Fruit fly (Drosophila melanogaster) whole organism, wandering third instar larva: ENCODE results near the gene CG8508.
A peak's percentile ranks its signal among the peaks of the same experiment; 100 is the strongest.

Experiments
- Abd-B ChIP-seq: fragments of >200 bp; optimal IDR thresholded peaks from 2 replicates; lab custom pipeline; 2017; ENCODE audit warnings: missing biosample characterization, missing genetic modification characterization
- CG32264 ChIP-seq: fragments of 200-800 bp; sonication (Bioruptor generic); optimal IDR thresholded peaks from 2 replicates; lab custom pipeline; 2016; ENCODE audit warnings: missing biosample characterization, missing genetic modification characterization
- CG9705 ChIP-seq: fragments of 200-800 bp; sonication (Bioruptor generic); optimal IDR thresholded peaks from 2 replicates; lab custom pipeline; 2018; ENCODE audit warnings: missing biosample characterization, mild to moderate bottlenecking, missing genetic modification characterization
- CrebA ChIP-seq: fragments of 200-800 bp; sonication (Bioruptor generic); optimal IDR thresholded peaks from 2 replicates; lab custom pipeline; 2016; ENCODE audit warnings: missing biosample characterization, mild to moderate bottlenecking, missing genetic modification characterization, borderline replicate concordance
- Dif ChIP-seq: fragments of 200-275, 200-300 bp; sonication (Bioruptor generic); optimal IDR thresholded peaks from 2 replicates; lab custom pipeline; 2018; ENCODE audit warnings: missing biosample characterization, missing genetic modification characterization; ENCODE audit not compliant: partially characterized antibody
- GATAd ChIP-seq: sonication (Bioruptor generic); optimal IDR thresholded peaks from 2 replicates; lab custom pipeline; 2016; ENCODE audit warnings: missing biosample characterization, missing genetic modification characterization
- HLH106 ChIP-seq: fragments of 200-800 bp; optimal IDR thresholded peaks from 3 replicates; lab custom pipeline; 2019; ENCODE audit warnings: missing biosample characterization, mild to moderate bottlenecking, missing genetic modification characterization, moderate library complexity
- Hnf4 ChIP-seq: fragments of 200-800 bp; sonication (Bioruptor generic); optimal IDR thresholded peaks from 2 replicates; lab custom pipeline; 2016; ENCODE audit warnings: missing biosample characterization, mild to moderate bottlenecking, missing genetic modification characterization
- Hr78 ChIP-seq: fragments of >200 bp; optimal IDR thresholded peaks from 2 replicates; lab custom pipeline; 2017; ENCODE audit warnings: missing biosample characterization, missing genetic modification characterization
- Jra ChIP-seq: sonication (Bioruptor generic); optimal IDR thresholded peaks from 2 replicates; lab custom pipeline; 2016; ENCODE audit warnings: missing biosample characterization, missing genetic modification characterization
- Mio ChIP-seq: sonication (Bioruptor generic); optimal IDR thresholded peaks from 2 replicates; lab custom pipeline; 2016; ENCODE audit warnings: missing biosample characterization, missing genetic modification characterization
- Myc ChIP-seq: fragments of >200 bp; optimal IDR thresholded peaks from 2 replicates; lab custom pipeline; 2017
- N ChIP-seq: fragments of >200 bp; optimal IDR thresholded peaks from 2 replicates; lab custom pipeline; 2018; ENCODE audit warnings: missing biosample characterization, missing external identifiers, missing genetic modification characterization
- OdsH ChIP-seq: fragments of 200-800 bp; sonication (Bioruptor generic); optimal IDR thresholded peaks from 2 replicates; lab custom pipeline; 2016; ENCODE audit warnings: missing biosample characterization, mild to moderate bottlenecking, missing genetic modification characterization
- Rel ChIP-seq, 2 experiments: fragments of 200-800 bp; sonication (Bioruptor generic) in 1 of 2; optimal IDR thresholded peaks; 2 replicates in 1 of 2; 3 replicates in 1 of 2; lab custom pipeline; 2016 to 2019; ENCODE audit warnings: mild to moderate bottlenecking in 2 of 2, missing biosample characterization in 2 of 2, missing genetic modification characterization in 2 of 2, moderate library complexity in 1 of 2
- Sp1 ChIP-seq: fragments of 200-800 bp; sonication (Bioruptor generic); optimal IDR thresholded peaks from 3 replicates; lab custom pipeline; 2019; ENCODE audit warnings: missing biosample characterization, mild to moderate bottlenecking, missing genetic modification characterization, moderate library complexity
- Vsx2 ChIP-seq: fragments of 200-300, 225-300 bp; sonication (Bioruptor generic); optimal IDR thresholded peaks from 2 replicates; lab custom pipeline; 2018; ENCODE audit warnings: missing biosample characterization, missing genetic modification characterization; ENCODE audit not compliant: partially characterized antibody
- br ChIP-seq: fragments of 200-800 bp; sonication (Bioruptor generic); optimal IDR thresholded peaks from 2 replicates; lab custom pipeline; 2016; ENCODE audit warnings: missing biosample characterization, missing genetic modification characterization
- brk ChIP-seq: fragments of 200-800 bp; sonication (Bioruptor generic); optimal IDR thresholded peaks from 2 replicates; lab custom pipeline; 2016; ENCODE audit warnings: missing biosample characterization, mild to moderate bottlenecking, missing genetic modification characterization
- dl ChIP-seq, 2 experiments: fragments of 175-275, 200-275 bp in 1 of 2; fragments of 200-275 bp in 1 of 2; sonication (Bioruptor generic); optimal IDR thresholded peaks; lab custom pipeline; 2018; ENCODE audit warnings: mild to moderate bottlenecking in 2 of 2, missing biosample characterization in 2 of 2, missing genetic modification characterization in 2 of 2, moderate library complexity in 2 of 2; ENCODE audit not compliant: partially characterized antibody in 2 of 2, insufficient read depth in 1 of 2
- ey ChIP-seq: fragments of 200-800 bp; sonication (Bioruptor generic); optimal IDR thresholded peaks from 2 replicates; lab custom pipeline; 2016; ENCODE audit warnings: missing biosample characterization, missing genetic modification characterization
- foxo ChIP-seq, 2 experiments: fragments of 200-800 bp; sonication (Bioruptor generic); optimal IDR thresholded peaks; 2 replicates in 1 of 2; 3 replicates in 1 of 2; lab custom pipeline; 2016 to 2017; ENCODE audit warnings: missing biosample characterization in 2 of 2, missing genetic modification characterization in 2 of 2
- fru ChIP-seq: fragments of 200-800 bp; sonication (Bioruptor generic); optimal IDR thresholded peaks from 3 replicates; lab custom pipeline; 2016; ENCODE audit warnings: missing biosample characterization, mild to moderate bottlenecking, missing genetic modification characterization
- h ChIP-seq: fragments of 200-800 bp; sonication (Bioruptor generic); optimal IDR thresholded peaks from 3 replicates; lab custom pipeline; 2016; ENCODE audit warnings: missing biosample characterization, mild to moderate bottlenecking, missing genetic modification characterization
- lola ChIP-seq: fragments of >200 bp; optimal IDR thresholded peaks from 2 replicates; lab custom pipeline; 2017; ENCODE audit warnings: missing biosample characterization, missing genetic modification characterization
- pan ChIP-seq: fragments of >200 bp; optimal IDR thresholded peaks from 2 replicates; lab custom pipeline; 2017
- psq ChIP-seq: fragments of 200-800 bp; sonication (Bioruptor generic); optimal IDR thresholded peaks from 3 replicates; lab custom pipeline; 2017; ENCODE audit warnings: missing biosample characterization, mild to moderate bottlenecking, missing genetic modification characterization, moderate library complexity
- rgr ChIP-seq: fragments of 200-800 bp; sonication (Bioruptor generic); optimal IDR thresholded peaks from 3 replicates; lab custom pipeline; 2016; ENCODE audit warnings: missing biosample characterization, mild to moderate bottlenecking, missing genetic modification characterization
- sage ChIP-seq: fragments of 200-800 bp; sonication (Bioruptor generic); optimal IDR thresholded peaks from 2 replicates; lab custom pipeline; 2016; ENCODE audit warnings: missing biosample characterization, mild to moderate bottlenecking, missing genetic modification characterization
- sv ChIP-seq: fragments of 200-800 bp; sonication (Bioruptor generic); optimal IDR thresholded peaks from 3 replicates; lab custom pipeline; 2016; ENCODE audit warnings: missing biosample characterization, missing genetic modification characterization
- tai ChIP-seq: sonication (Bioruptor generic); optimal IDR thresholded peaks from 2 replicates; lab custom pipeline; 2016; ENCODE audit warnings: missing biosample characterization, missing genetic modification characterization
- usp ChIP-seq: fragments of >200 bp; optimal IDR thresholded peaks from 2 replicates; lab custom pipeline; 2017; ENCODE audit warnings: missing biosample characterization, missing genetic modification characterization
- woc ChIP-seq: sonication (Bioruptor generic); optimal IDR thresholded peaks from 2 replicates; lab custom pipeline; 2016; ENCODE audit warnings: missing biosample characterization, mild to moderate bottlenecking, missing genetic modification characterization

The CG8508 gene

dm6 chr3R:13215100-13215499, 28.8 kb upstream of the CG8508 start:
- TF ChIP-seq Dif (GFP tag; lab: Kevin White, UChicago) (no peak), woc (no peak), Hnf4 (no peak), foxo (GFP tag; optimal IDR thresholded peaks at IDR 0.05; lab: Kevin White, UChicago) (peak in 1 of 2 experiments; percentile 13), ey (GFP tag; lab: Kevin White, UChicago) (no peak), Sp1 (GFP tag; lab: Kevin White, UChicago) (peak; percentile 30), CG32264 (GFP tag; lab: Kevin White, UChicago) (no peak), brk (GFP tag; lab: Kevin White, UChicago) (no peak), sv (GFP tag; lab: Kevin White, UChicago) (no peak), rgr (GFP tag; lab: Kevin White, UChicago) (no peak), usp (GFP tag; lab: Kevin White, UChicago) (no peak), CG9705 (GFP tag; lab: Kevin White, UChicago) (no peak), h (GFP tag; lab: Kevin White, UChicago) (peak; percentile 5), Hr78 (GFP tag; lab: Kevin White, UChicago) (no peak), Rel (GFP tag; optimal IDR thresholded peaks at IDR 0.05; lab: Kevin White, UChicago) (no peak), Rel (tag; optimal IDR thresholded peaks at IDR 0.05; lab: Kevin White, UChicago) (no peak), br (GFP tag; lab: Kevin White, UChicago) (no peak), HLH106 (tag; lab: Kevin White, UChicago) (peak; percentile 47), Mio (GFP tag; lab: Kevin White, UChicago) (no peak), OdsH (no peak)

DNA sequence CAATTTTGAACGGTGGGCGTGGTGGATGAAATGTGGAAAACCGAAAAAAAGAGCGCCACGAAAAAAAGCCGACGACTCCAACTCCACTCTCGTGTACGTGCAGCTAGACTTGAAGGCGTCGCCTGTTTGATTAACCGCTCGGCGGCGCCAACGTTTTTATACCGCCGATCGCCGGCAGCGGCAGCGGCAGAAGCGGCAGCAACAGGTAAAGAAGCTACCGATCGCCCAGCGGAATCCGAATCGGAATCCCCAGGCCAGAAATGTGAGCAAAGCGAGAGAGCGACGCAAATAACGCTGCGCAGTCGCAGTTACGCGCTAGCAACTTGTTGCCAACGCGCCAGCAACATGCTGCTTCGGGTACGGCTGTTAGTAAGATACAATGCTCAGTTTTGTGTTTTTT, 28.1 kb upstream of the CG8508 start, which contains the start of gene CG8483:
CG8483 (minus strand) TSS at position 119 of the 400 bp plus-strand sequence.
- TF ChIP-seq CrebA = no peak
- no peak for TF ChIP-seq CG9705 (GFP tag; lab: Kevin White, UChicago)
- no peak for TF ChIP-seq Abd-B (GFP tag; lab: Kevin White, UChicago)
- no peak for TF ChIP-seq Jra
- no peak for TF ChIP-seq lola (GFP tag; lab: Kevin White, UChicago)
- TF ChIP-seq Hnf4 = no peak
- TF ChIP-seq rgr (GFP tag; lab: Kevin White, UChicago) = no peak
- no peak for TF ChIP-seq GATAd
- TF ChIP-seq Mio (GFP tag; lab: Kevin White, UChicago) = no peak
- no peak for TF ChIP-seq fru (GFP tag; lab: Kevin White, UChicago)
- TF ChIP-seq Hr78 (GFP tag; lab: Kevin White, UChicago) = no peak
- no peak for TF ChIP-seq OdsH
- no peak for TF ChIP-seq CG32264 (GFP tag; lab: Kevin White, UChicago)
- no peak for TF ChIP-seq woc
- no peak for TF ChIP-seq N (GFP tag; lab: Kevin White, UChicago)
- TF ChIP-seq tai (GFP tag; lab: Kevin White, UChicago) = no peak

dm6 chr3R:13208451-13208850, 22.2 kb upstream of the CG8508 start:
- TF ChIP-seq OdsH (no peak), Dif (GFP tag; lab: Kevin White, UChicago) (peak; percentile 92), pan (lab: Kevin White, UChicago) (no peak), h (GFP tag; lab: Kevin White, UChicago) (no peak), GATAd (no peak), fru (GFP tag; lab: Kevin White, UChicago) (no peak), psq (GFP tag; lab: Kevin White, UChicago) (no peak), foxo (GFP tag; optimal IDR thresholded peaks at IDR 0.05; lab: Kevin White, UChicago) (no peak), Vsx2 (peak; percentile 59), Myc (lab: Kevin White, UChicago) (no peak), sv (GFP tag; lab: Kevin White, UChicago) (no peak), Sp1 (GFP tag; lab: Kevin White, UChicago) (no peak), dl (GFP tag; optimal IDR thresholded peaks at IDR 0.05; lab: Kevin White, UChicago; ENCODE audit: insufficient read depth in 1 of 2, partially characterized antibody in 2 of 2) (peak in 1 of 2 experiments; percentile 65), sage (no peak), CG32264 (GFP tag; lab: Kevin White, UChicago) (no peak), N (GFP tag; lab: Kevin White, UChicago) (no peak), woc (no peak)

DNA sequence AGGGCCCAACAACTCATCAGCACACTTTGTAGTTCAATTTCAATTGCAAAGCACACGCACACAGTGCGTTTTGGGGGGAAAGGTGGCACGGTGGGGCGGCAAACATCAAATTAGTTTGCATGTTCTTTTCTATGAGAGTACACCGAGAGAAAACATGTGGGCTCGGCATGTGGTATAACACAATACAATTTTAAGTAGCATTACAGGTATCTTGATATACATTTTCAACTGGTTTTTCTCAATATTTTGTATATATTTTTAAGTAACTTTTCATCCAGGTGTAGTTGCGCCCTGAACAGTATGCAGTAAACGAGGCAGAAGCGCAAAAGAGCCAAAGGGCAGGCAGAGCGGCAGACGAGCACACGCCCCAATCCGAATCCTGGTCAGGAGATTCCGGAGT, 14.1 kb upstream of the CG8508 start:
- no peak for TF ChIP-seq CrebA
